Fruit fly (Drosophila melanogaster): ENCODE measurements around the gene CG12708.

- no peak for TF ChIP-seq pan (optimal IDR thresholded peaks at IDR 0.05)
- TF ChIP-seq Dll (optimal IDR thresholded peaks at IDR 0.05), result no peak
- no peak for TF ChIP-seq CG8478 (optimal IDR thresholded peaks at IDR 0.05)
Observed at dm6 chrX:15675294-15675693, at the start of gene CG12708.

Measured in whole organism.